Fruit fly (Drosophila melanogaster) S2 (cell line): ENCODE measurements around the gene CG5404.

Experiments used
- CG8478 ChIP-seq: fragments of >200 bp; optimal IDR thresholded peaks from 2 replicates; lab custom pipeline; 2018
- CTCF ChIP-seq, 2 experiments: fragments of >200 bp; optimal IDR thresholded peaks; 2 replicates each; lab custom pipeline; 2018

DNA sequence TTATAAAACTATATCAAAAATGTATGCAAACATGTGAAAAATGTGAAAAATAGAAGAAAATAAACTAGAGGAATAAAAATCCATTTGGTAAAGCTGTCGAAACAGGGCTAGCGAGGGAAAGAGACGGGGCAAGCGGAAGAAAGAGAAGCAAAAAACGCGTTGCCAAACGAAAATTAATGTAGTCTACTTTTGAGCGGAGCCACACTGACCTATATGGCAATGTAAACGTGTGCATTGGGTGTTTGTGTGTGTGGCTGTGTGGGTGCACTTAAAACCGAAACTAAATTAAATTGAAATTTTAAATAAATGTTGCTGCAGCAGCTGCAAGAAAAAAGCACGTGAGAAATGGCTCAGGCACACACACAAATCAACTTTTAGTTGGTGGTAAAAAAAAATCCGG lies 24.5 kb upstream of the CG5404 start:
- no peak for TF ChIP-seq CTCF (optimal IDR thresholded peaks at IDR 0.05; lab: Kevin White, UChicago)
- TF ChIP-seq CG8478 (lab: Kevin White, UChicago): no peak
